Worm (Caenorhabditis elegans) whole organism, mixed stage, embryonic: ENCODE results near the gene F54D10.9.

ENCODE experiments used
- blmp-1 ChIP-seq: fragments of 150-350 bp; optimal IDR thresholded peaks from 2 replicates; lab custom pipeline; 2014; ENCODE audit warnings: missing biosample characterization, missing genetic modification characterization
- elt-3 ChIP-seq: fragments of 150-350 bp; optimal IDR thresholded peaks from 2 replicates; lab custom pipeline; 2014; ENCODE audit warnings: missing biosample characterization, missing genetic modification characterization
- hlh-1 ChIP-seq: fragments of 150-350 bp; optimal IDR thresholded peaks from 2 replicates; lab custom pipeline; 2014; ENCODE audit warnings: missing biosample characterization, missing genetic modification reagents, missing genetic modification characterization
- lsy-2 ChIP-seq: fragments of 150-350 bp; optimal IDR thresholded peaks from 2 replicates; lab custom pipeline; 2014; ENCODE audit warnings: missing biosample characterization, missing genetic modification characterization
- mab-5 ChIP-seq: fragments of 150-350 bp; optimal IDR thresholded peaks from 2 replicates; lab custom pipeline; 2014; ENCODE audit warnings: missing biosample characterization, missing genetic modification characterization
- nhr-237 ChIP-seq: fragments of 150-350 bp; optimal IDR thresholded peaks from 2 replicates; lab custom pipeline; 2014; ENCODE audit warnings: missing biosample characterization, missing genetic modification characterization
- sptf-1 ChIP-seq: sonication (generic microtip); optimal IDR thresholded peaks from 2 replicates; lab custom pipeline; 2017; ENCODE audit warnings: mild to moderate bottlenecking, missing genetic modification characterization, moderate library complexity, missing compliant biosample characterization
- unc-120 ChIP-seq: sonication (generic microtip); optimal IDR thresholded peaks from 2 replicates; lab custom pipeline; 2017; ENCODE audit warnings: missing genetic modification characterization, missing compliant biosample characterization; ENCODE audit not compliant: poor library complexity, severe bottlenecking
- unc-39 ChIP-seq: fragments of 150-350 bp; optimal IDR thresholded peaks from 2 replicates; lab custom pipeline; 2014; ENCODE audit warnings: missing biosample characterization, missing genetic modification characterization

Gene F54D10.9

DNA sequence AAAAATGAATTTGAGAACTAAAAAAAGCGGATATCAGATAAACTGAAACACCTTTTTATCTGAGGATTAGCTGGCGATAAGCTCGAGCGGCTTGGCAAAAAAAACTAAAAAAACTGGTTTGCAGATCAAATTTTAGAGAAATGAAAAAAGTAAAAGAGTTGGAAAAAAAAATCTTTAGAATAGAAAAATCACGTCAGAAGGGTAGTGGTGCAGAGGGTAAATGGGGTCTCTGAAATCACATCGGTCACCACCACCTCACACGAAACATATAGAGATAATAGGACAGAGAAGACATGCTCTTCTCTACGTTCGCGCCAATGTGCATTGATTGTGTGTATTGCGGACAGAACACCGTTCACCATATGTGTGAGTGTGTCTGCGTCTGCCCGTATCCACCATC lies 51.0 kb downstream of the F54D10.9 start:
- TF ChIP-seq sptf-1 (tag; lab: Kevin White, UChicago) (no peak), unc-120 (no peak), nhr-237 (no peak), mab-5 (tag; lab: Kevin White, UChicago) (no peak), blmp-1 (tag; lab: Kevin White, UChicago) (no peak), elt-3 (no peak), unc-39 (tag; lab: Kevin White, UChicago) (no peak), hlh-1 (tag; lab: Kevin White, UChicago) (no peak), lsy-2 (tag; lab: Kevin White, UChicago) (no peak)
